Fruit fly (Drosophila melanogaster) ovary, adult (tissue): Measurements from ENCODE around the gene Ser7.

Source experiments
- CG17801 ChIP-seq: fragments of 200-800 bp; optimal IDR thresholded peaks from 2 replicates; lab custom pipeline; 2019; ENCODE audit warnings: missing biosample characterization, mild to moderate bottlenecking, missing genetic modification characterization, moderate library complexity; ENCODE audit not compliant: partially characterized antibody

Gene Ser7

dm6 chrX:9864882-9865281 is at the start of gene Ser7:
TSS of gene Ser7 (plus strand) at chrX:9865233.
- TF ChIP-seq CG17801 (GFP tag; lab: Kevin White, UChicago), result no peak

dm6 chrX:9816063-9816462 is 49.0 kb upstream of the Ser7 start:
- TF ChIP-seq CG17801 (GFP tag; lab: Kevin White, UChicago), result no peak

dm6 chrX:9829896-9830295 is 35.1 kb upstream of the Ser7 start:
- no peak for TF ChIP-seq CG17801 (GFP tag; lab: Kevin White, UChicago)

dm6 chrX:9833028-9833427 is 32.0 kb upstream of the Ser7 start:
- TF ChIP-seq CG17801 (GFP tag; lab: Kevin White, UChicago), result no peak

dm6 chrX:9847529-9847928 is 17.5 kb upstream of the Ser7 start:
- no peak for TF ChIP-seq CG17801 (GFP tag; lab: Kevin White, UChicago)

dm6 chrX:9868510-9869248 is 3.6 kb downstream of the Ser7 start, which contains the start of gene CG45060:
TSS of gene CG45060 (minus strand) at chrX:9868568.
- no peak for TF ChIP-seq CG17801 (GFP tag; lab: Kevin White, UChicago)

- no peak for TF ChIP-seq CG17801 (GFP tag; lab: Kevin White, UChicago)
Measured at dm6 chrX:9871632-9872031, 6.6 kb downstream of the Ser7 start, which contains the start of gene CG45061. TSS of gene CG45061 (minus strand) at chrX:9871702.

dm6 chrX:9873917-9874316 is 8.9 kb downstream of the Ser7 start, which contains the start of gene CG32695:
TSS of gene CG32695 (minus strand) at chrX:9874057.
- TF ChIP-seq CG17801 (GFP tag; lab: Kevin White, UChicago), result no peak

- TF ChIP-seq CG17801 (GFP tag; lab: Kevin White, UChicago), result no peak
Measured at dm6 chrX:9875948-9876853, 11.2 kb downstream of the Ser7 start, which contains the start of gene CG15247. TSS of gene CG15247 (minus strand) at chrX:9876672.

- TF ChIP-seq CG17801 (GFP tag; lab: Kevin White, UChicago), result no peak
Measured at dm6 chrX:9877240-9877639, 12.2 kb downstream of the Ser7 start.

- TF ChIP-seq CG17801 (GFP tag; lab: Kevin White, UChicago), result no peak
Measured at dm6 chrX:9878125-9878524, 13.1 kb downstream of the Ser7 start, which contains the start of gene CG1468. TSS of gene CG1468 (plus strand) at chrX:9878422.

dm6 chrX:9879570-9879969 is 14.5 kb downstream of the Ser7 start, which contains the start of gene CG9686:
TSS of gene CG9686 (plus strand) at chrX:9879870.
- no peak for TF ChIP-seq CG17801 (GFP tag; lab: Kevin White, UChicago)

- TF ChIP-seq CG17801 (GFP tag; lab: Kevin White, UChicago), result no peak
Measured at dm6 chrX:9881746-9882145, 16.7 kb downstream of the Ser7 start, which contains the start of gene CG9689. TSS of gene CG9689 (plus strand) at chrX:9881953.

- TF ChIP-seq CG17801 (GFP tag; lab: Kevin White, UChicago), result no peak
Measured at dm6 chrX:9882900-9883299, 17.9 kb downstream of the Ser7 start.

- no peak for TF ChIP-seq CG17801 (GFP tag; lab: Kevin White, UChicago)
Measured at dm6 chrX:9884221-9884620, 19.2 kb downstream of the Ser7 start, which contains the start of gene CG9691. TSS of gene CG9691 (plus strand) at chrX:9884442.
